Fruit fly (Drosophila melanogaster): ENCODE results near the gene CG17329.

- TF ChIP-seq ttk (optimal IDR thresholded peaks at IDR 0.05) (no peak), psq (optimal IDR thresholded peaks at IDR 0.05) (no peak), h (optimal IDR thresholded peaks at IDR 0.05) (no peak), Sin3A (optimal IDR thresholded peaks at IDR 0.05) (no peak), Myc (optimal IDR thresholded peaks at IDR 0.05) (no peak), insv (optimal IDR thresholded peaks at IDR 0.05) (no peak)
Measured at dm6 chr2L:16316410-16316809, 25.3 kb downstream of the CG17329 start.

Measured in Kc167 (cell line).